Fruit fly (Drosophila melanogaster): ENCODE data around the gene CG8745.
A peak's percentile ranks its signal among the peaks of the same experiment; 100 is the strongest.

Gene CG8745

dm6 chr3L:13865484-13865883 is 1.2 kb downstream of the CG8745 start (continued):
- TF ChIP-seq YL-1 (GFP tag; optimal IDR thresholded peaks at IDR 0.05) (peak; percentile 54), CG7357 (GFP tag; IDR thresholded peaks at IDR 0.05) (no peak), CG15479 (GFP tag; optimal IDR thresholded peaks at IDR 0.05) (peak; percentile 54), pan (optimal IDR thresholded peaks at IDR 0.05) (no peak), pan (GFP tag; optimal IDR thresholded peaks at IDR 0.05 in 1 of 2, IDR thresholded peaks at IDR 0.05 in 1 of 2) (no peak), CG32532 (GFP tag; IDR thresholded peaks at IDR 0.05) (no peak), pnt (GFP tag; optimal IDR thresholded peaks at IDR 0.05) (peak; percentile 57), CG17361 (GFP tag; IDR thresholded peaks at IDR 0.05) (peak; percentile 66), CG10147 (GFP tag; optimal IDR thresholded peaks at IDR 0.05) (no peak), ranshi (GFP tag; IDR thresholded peaks at IDR 0.05) (no peak), NfI (GFP tag; optimal IDR thresholded peaks at IDR 0.05) (peak; percentile 30), CG10274 (GFP tag; optimal IDR thresholded peaks at IDR 0.05) (peak; percentile 34), ken (GFP tag; IDR thresholded peaks at IDR 0.05) (0 out of 3 replicates have a peak, but pooled peaks have one; percentile 54), pita (GFP tag; optimal IDR thresholded peaks at IDR 0.05) (no peak), bbx (GFP tag; IDR thresholded peaks at IDR 0.05; ENCODE audit: partially characterized antibody) (no peak), Doc2 (GFP tag; IDR thresholded peaks at IDR 0.05) (no peak), ind (GFP tag; optimal IDR thresholded peaks at IDR 0.05) (no peak), insv (GFP tag; optimal IDR thresholded peaks at IDR 0.05) (no peak), H2.0 (GFP tag; IDR thresholded peaks at IDR 0.05) (no peak), Sry-δ (GFP tag; optimal IDR thresholded peaks at IDR 0.05) (no peak), tll (GFP tag; optimal IDR thresholded peaks at IDR 0.05) (peak in 1 of 2 experiments; percentile 57), CG11456 (GFP tag; IDR thresholded peaks at IDR 0.05) (no peak), zf30C (GFP tag; optimal IDR thresholded peaks at IDR 0.05) (no peak), en (GFP tag; optimal IDR thresholded peaks at IDR 0.05) (peak; percentile 75), CG17186 (GFP tag; optimal IDR thresholded peaks at IDR 0.05) (peak; percentile 69), abd-A (tag; optimal IDR thresholded peaks at IDR 0.05) (no peak), org-1 (GFP tag; optimal IDR thresholded peaks at IDR 0.05) (peak; percentile 85), Bdp1 (GFP tag; optimal IDR thresholded peaks at IDR 0.05) (peak; percentile 63), sc (optimal IDR thresholded peaks at IDR 0.05) (no peak), sc (GFP tag; optimal IDR thresholded peaks at IDR 0.05) (peak; percentile 82), psq (GFP tag; optimal IDR thresholded peaks at IDR 0.05) (peak; percentile 2), Max (GFP tag; optimal IDR thresholded peaks at IDR 0.05) (peak; percentile 49), Atf6 (GFP tag; IDR thresholded peaks at IDR 0.05) (no peak), zen (tag; optimal IDR thresholded peaks at IDR 0.05) (peak; percentile 66), Gsc (GFP tag; IDR thresholded peaks at IDR 0.05) (no peak), lov (optimal IDR thresholded peaks at IDR 0.05) (no peak), lov (GFP tag; IDR thresholded peaks at IDR 0.05) (no peak), CG17612 (GFP tag; IDR thresholded peaks at IDR 0.05) (no peak), Eip74EF (GFP tag; optimal IDR thresholded peaks at IDR 0.05) (no peak), CG7928 (GFP tag; optimal IDR thresholded peaks at IDR 0.05) (no peak), CG12659 (GFP tag; optimal IDR thresholded peaks at IDR 0.05) (peak; percentile 39), NC2β (GFP tag; optimal IDR thresholded peaks at IDR 0.05) (peak; percentile 76), CG9817 (tag; optimal IDR thresholded peaks at IDR 0.05) (no peak), Bgb (GFP tag; IDR thresholded peaks at IDR 0.05; ENCODE audit: partially characterized antibody) (no peak), sim (GFP tag; IDR thresholded peaks at IDR 0.05) (no peak), CG10267 (tag; optimal IDR thresholded peaks at IDR 0.05) (peak; percentile 51), CG6765 (GFP tag; optimal IDR thresholded peaks at IDR 0.05) (peak; percentile 18), CG6791 (GFP tag; IDR thresholded peaks at IDR 0.05; ENCODE audit: partially characterized antibody) (no peak), ssp (GFP tag; IDR thresholded peaks at IDR 0.05) (no peak), CG1647 (GFP tag; optimal IDR thresholded peaks at IDR 0.05) (peak; percentile 20), CG7963 (GFP tag; IDR thresholded peaks at IDR 0.05; ENCODE audit: partially characterized antibody) (no peak), dmrt99B (tag; optimal IDR thresholded peaks at IDR 0.05) (peak; percentile 75)

Data from whole organism, embryonic.